Worm (Caenorhabditis elegans): ENCODE results near the gene T05C1.5.

DNA sequence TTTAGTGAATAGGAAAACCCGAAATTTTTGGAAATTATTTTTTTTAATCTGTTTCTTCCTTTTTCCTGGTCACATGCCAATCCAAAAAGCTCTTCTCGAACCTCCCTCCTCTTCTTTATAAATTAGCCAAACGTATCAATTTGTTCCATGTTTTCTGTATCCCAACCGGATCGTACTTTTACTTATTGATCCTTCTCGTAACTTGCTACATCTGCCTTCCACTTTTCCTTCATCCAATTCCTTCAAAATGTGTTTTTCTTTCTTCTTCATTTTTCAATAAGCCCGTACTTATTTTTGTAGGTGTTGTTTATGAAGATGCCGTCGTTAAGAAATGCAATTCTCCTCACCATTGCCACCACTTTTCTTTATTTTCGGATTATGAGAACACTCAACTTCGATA lies 21.3 kb upstream of the T05C1.5 start, which contains the start of gene cyp-23A1:
- TF ChIP-seq ztf-22 (GFP tag; optimal IDR thresholded peaks at IDR 0.05) (no peak), F37B4.10 (GFP tag; IDR thresholded peaks at IDR 0.05) (no peak), ama-1 (optimal IDR thresholded peaks at IDR 0.05) (no peak), ama-1 (GFP tag; optimal IDR thresholded peaks at IDR 0.05) (no peak), hsf-1 (GFP tag; IDR thresholded peaks at IDR 0.05) (no peak)

Data from whole organism, young adult.